Fruit fly (Drosophila melanogaster) whole organism, embryonic: ENCODE results near the gene Vm26Aa.

Experiments used
- Aef1 ChIP-seq: fragments of 200-800 bp; sonication (Bioruptor generic); IDR thresholded peaks from 3 replicates; pipeline ENCODE4 v1.3.6; 2022; ENCODE audit warnings: missing biosample characterization, missing genetic modification characterization
- CG1233 ChIP-seq: fragments of 200-800 bp; sonication (Bioruptor generic); optimal IDR thresholded peaks from 4 replicates; lab custom pipeline; 2018; ENCODE audit warnings: missing biosample characterization, mild to moderate bottlenecking, missing genetic modification characterization
- CG13287 ChIP-seq: fragments of 200-800 bp; sonication (Bioruptor generic); IDR thresholded peaks from 2 replicates; pipeline ENCODE4 v1.3.6; 2022; ENCODE audit warnings: missing biosample characterization, missing genetic modification characterization; ENCODE audit not compliant: partially characterized antibody
- CG13296 ChIP-seq: fragments of 200-800 bp; sonication (Bioruptor generic); optimal IDR thresholded peaks from 3 replicates; lab custom pipeline; 2018; ENCODE audit warnings: missing biosample characterization, mild to moderate bottlenecking, missing genetic modification characterization
- CG13424 ChIP-seq: fragments of 200-800 bp; sonication (Bioruptor generic); optimal IDR thresholded peaks from 2 replicates; lab custom pipeline; 2019; ENCODE audit warnings: missing biosample characterization, mild to moderate bottlenecking, missing genetic modification characterization, moderate library complexity
- CG14667 ChIP-seq: fragments of 200-800 bp; sonication (Bioruptor generic); IDR thresholded peaks from 2 replicates; pipeline ENCODE4 v1.3.6; 2022; ENCODE audit warnings: missing biosample characterization, missing genetic modification characterization
- CG14965 ChIP-seq: fragments of 200-800 bp; sonication (Bioruptor generic); optimal IDR thresholded peaks from 2 replicates; lab custom pipeline; 2016; ENCODE audit warnings: missing biosample characterization, missing genetic modification characterization, borderline replicate concordance
- CG15073 ChIP-seq: fragments of 200-800 bp; sonication (Bioruptor generic); optimal IDR thresholded peaks from 2 replicates; lab custom pipeline; 2016; ENCODE audit warnings: missing biosample characterization, missing genetic modification characterization
- CG17612 ChIP-seq: fragments of 200-800 bp; sonication (Bioruptor generic); IDR thresholded peaks from 2 replicates; pipeline ENCODE4 v1.3.6; 2022; ENCODE audit warnings: missing biosample characterization, missing genetic modification characterization
- CG17802 ChIP-seq: fragments of 200-800 bp; sonication (Bioruptor generic); optimal IDR thresholded peaks from 2 replicates; lab custom pipeline; 2018; ENCODE audit warnings: missing biosample characterization, mild to moderate bottlenecking, missing genetic modification characterization, moderate library complexity
- CG17912 ChIP-seq: fragments of 200-800 bp; sonication (Bioruptor generic); optimal IDR thresholded peaks from 2 replicates; lab custom pipeline; 2018; ENCODE audit warnings: missing biosample characterization, mild to moderate bottlenecking, missing genetic modification characterization
- CG3065 ChIP-seq: fragments of 200-800 bp; sonication (Bioruptor generic); optimal IDR thresholded peaks from 2 replicates; lab custom pipeline; 2016; ENCODE audit warnings: missing biosample characterization, missing genetic modification characterization
- CG32532 ChIP-seq: fragments of 200-800 bp; sonication (Bioruptor generic); IDR thresholded peaks from 2 replicates; pipeline ENCODE4 v1.3.6; 2022; ENCODE audit warnings: missing biosample characterization, missing genetic modification characterization
- CG4424 ChIP-seq: fragments of 200-800 bp; sonication (Bioruptor generic); optimal IDR thresholded peaks from 3 replicates; lab custom pipeline; 2016; ENCODE audit warnings: missing biosample characterization, missing genetic modification characterization
- CG4617 ChIP-seq: fragments of 200-800 bp; sonication (Bioruptor generic); optimal IDR thresholded peaks from 3 replicates; lab custom pipeline; 2016; ENCODE audit warnings: missing biosample characterization, missing genetic modification characterization, borderline replicate concordance
- CG4707 ChIP-seq: fragments of 200-800 bp; sonication (Bioruptor generic); optimal IDR thresholded peaks from 2 replicates; lab custom pipeline; 2018; ENCODE audit warnings: missing biosample characterization, mild to moderate bottlenecking, missing genetic modification characterization, moderate library complexity
- CG4820 ChIP-seq: fragments of 200-800 bp; sonication (Bioruptor generic); optimal IDR thresholded peaks from 3 replicates; lab custom pipeline; 2016; ENCODE audit warnings: missing biosample characterization, missing genetic modification characterization
- CG6791 ChIP-seq: fragments of 200-800 bp; sonication (Bioruptor generic); IDR thresholded peaks from 3 replicates; pipeline ENCODE4 v1.3.6; 2022; ENCODE audit warnings: missing biosample characterization, missing genetic modification characterization; ENCODE audit not compliant: partially characterized antibody
- CG7271 ChIP-seq: fragments of 200-800 bp; sonication (Bioruptor generic); optimal IDR thresholded peaks from 2 replicates; lab custom pipeline; 2018; ENCODE audit warnings: missing biosample characterization, mild to moderate bottlenecking, missing genetic modification characterization, moderate library complexity
- CG8290 ChIP-seq, 3 experiments: fragments of 200-800 bp; sonication (Bioruptor generic); optimal IDR thresholded peaks; 2 replicates each; lab custom pipeline; 2016 to 2019; ENCODE audit warnings: missing biosample characterization in 3 of 3, missing genetic modification characterization in 3 of 3, mild to moderate bottlenecking in 2 of 3, moderate library complexity in 1 of 3
- CG8478 ChIP-seq: fragments of >200 bp; optimal IDR thresholded peaks from 2 replicates; lab custom pipeline; 2018
- Dek ChIP-seq: fragments of 200-800 bp; sonication (Bioruptor generic); optimal IDR thresholded peaks from 3 replicates; lab custom pipeline; 2019; ENCODE audit warnings: missing biosample characterization, mild to moderate bottlenecking, missing genetic modification characterization, moderate library complexity
- E2f2 ChIP-seq: fragments of 200-800 bp; sonication (Bioruptor generic); IDR thresholded peaks from 2 replicates; pipeline ENCODE4 v1.3.6; 2022; ENCODE audit warnings: missing biosample characterization, missing genetic modification characterization
- H2.0 ChIP-seq: fragments of 200-800 bp; sonication (Bioruptor generic); IDR thresholded peaks from 2 replicates; pipeline ENCODE4 v1.3.6; 2022; ENCODE audit warnings: missing biosample characterization, missing genetic modification characterization
- MBD-R2 ChIP-seq: fragments of 200-800 bp; sonication (Bioruptor generic); IDR thresholded peaks from 2 replicates; pipeline ENCODE4 v1.3.6; 2022; ENCODE audit warnings: missing biosample characterization, missing genetic modification characterization
- MESR4 ChIP-seq: fragments of 200-800 bp; sonication (Bioruptor generic); optimal IDR thresholded peaks from 2 replicates; lab custom pipeline; 2018; ENCODE audit warnings: missing biosample characterization, mild to moderate bottlenecking, missing genetic modification characterization, moderate library complexity
- Max ChIP-seq: fragments of 200-800 bp; sonication (Bioruptor generic); optimal IDR thresholded peaks from 2 replicates; lab custom pipeline; 2016; ENCODE audit warnings: missing biosample characterization, mild to moderate bottlenecking, missing genetic modification characterization
- Med ChIP-seq: fragments of 200-800 bp; sonication (Bioruptor generic); peaks from one replicate; lab custom pipeline; 2016; ENCODE audit warnings: missing biosample characterization, missing genetic modification characterization, mild to moderate bottlenecking, inconsistent platforms, moderate library complexity
- Myb ChIP-seq: fragments of 200-800 bp; sonication (Bioruptor generic); optimal IDR thresholded peaks from 2 replicates; lab custom pipeline; 2016; ENCODE audit warnings: missing biosample characterization, missing genetic modification characterization
- Optix ChIP-seq: fragments of 200-800 bp; sonication (Bioruptor generic); IDR thresholded peaks from 3 replicates; pipeline ENCODE4 v1.3.6; 2022; ENCODE audit warnings: missing biosample characterization, missing genetic modification characterization
- Rfx ChIP-seq: fragments of 200-800 bp; sonication (Bioruptor generic); IDR thresholded peaks from 2 replicates; pipeline ENCODE4 v1.3.6; 2022; ENCODE audit warnings: missing biosample characterization, missing genetic modification characterization
- Sin3A ChIP-seq: fragments of >200 bp; optimal IDR thresholded peaks from 2 replicates; lab custom pipeline; 2018
- Sry-δ ChIP-seq: fragments of 200-800 bp; sonication (Bioruptor generic); optimal IDR thresholded peaks from 2 replicates; lab custom pipeline; 2016; ENCODE audit warnings: missing biosample characterization, missing genetic modification characterization
- Stat92E ChIP-seq, 3 experiments: fragments of >200 bp in 2 of 3; fragments of 200-800 bp in 1 of 3; sonication (Bioruptor generic) in 1 of 3; optimal IDR thresholded peaks; 2 replicates each; lab custom pipeline; 2017 to 2019; ENCODE audit warnings: missing biosample characterization in 3 of 3, missing genetic modification characterization in 3 of 3, mild to moderate bottlenecking in 1 of 3, moderate library complexity in 1 of 3
- cas ChIP-seq: fragments of 200-800 bp; sonication (Bioruptor generic); IDR thresholded peaks from 2 replicates; pipeline ENCODE4 v1.3.6; 2022; ENCODE audit warnings: missing biosample characterization, missing genetic modification characterization
- ems ChIP-seq: fragments of 200-800 bp; sonication (Bioruptor generic); optimal IDR thresholded peaks from 3 replicates; lab custom pipeline; 2016; ENCODE audit warnings: missing biosample characterization, missing genetic modification characterization
- fd3F ChIP-seq: fragments of 200-800 bp; sonication (Bioruptor generic); optimal IDR thresholded peaks from 2 replicates; lab custom pipeline; 2018; ENCODE audit warnings: missing biosample characterization, mild to moderate bottlenecking, missing genetic modification characterization, moderate library complexity
- fd64A ChIP-seq: fragments of 200-800 bp; sonication (Bioruptor generic); optimal IDR thresholded peaks from 3 replicates; lab custom pipeline; 2018; ENCODE audit warnings: missing biosample characterization, mild to moderate bottlenecking, missing genetic modification characterization
- gro ChIP-seq: fragments of 200-800 bp; sonication (Bioruptor generic); optimal IDR thresholded peaks from 2 replicates; lab custom pipeline; 2016; ENCODE audit warnings: missing biosample characterization, missing genetic modification characterization
- her ChIP-seq: fragments of 200-800 bp; sonication (Bioruptor generic); optimal IDR thresholded peaks from 2 replicates; lab custom pipeline; 2016; ENCODE audit warnings: missing biosample characterization, missing genetic modification characterization
- lbe ChIP-seq: fragments of 200-800 bp; sonication (Bioruptor generic); optimal IDR thresholded peaks from 2 replicates; lab custom pipeline; 2016; ENCODE audit warnings: missing biosample characterization, mild to moderate bottlenecking, missing genetic modification characterization
- lilli ChIP-seq: fragments of 200-800 bp; sonication (Bioruptor generic); optimal IDR thresholded peaks from 3 replicates; lab custom pipeline; 2016; ENCODE audit warnings: missing biosample characterization, missing genetic modification characterization
- pan ChIP-seq, 4 experiments: fragments of >200 bp in 3 of 4; fragments of 200-800 bp in 1 of 4; sonication (Bioruptor generic) in 1 of 4; optimal IDR thresholded peaks in 3 of 4; IDR thresholded peaks in 1 of 4; 2 replicates each; pipeline versions ENCODE4 v1.3.6 to Lab custom; 2017 to 2022; ENCODE audit warnings: missing biosample characterization in 2 of 4, missing genetic modification characterization in 2 of 4, mixed read lengths in 1 of 4
- pzg ChIP-seq: fragments of 200-800 bp; sonication (Bioruptor generic); optimal IDR thresholded peaks from 3 replicates; lab custom pipeline; 2018; ENCODE audit warnings: missing biosample characterization, mild to moderate bottlenecking, missing genetic modification characterization, moderate library complexity
- row ChIP-seq: fragments of 200-800 bp; sonication (Bioruptor generic); IDR thresholded peaks from 3 replicates; pipeline ENCODE4 v1.3.6; 2022; ENCODE audit warnings: missing biosample characterization, missing genetic modification characterization
- sob ChIP-seq: fragments of 200-800 bp; sonication (Bioruptor generic); IDR thresholded peaks from 2 replicates; pipeline ENCODE4 v1.3.6; 2022; ENCODE audit warnings: missing biosample characterization, missing genetic modification characterization
- ssp ChIP-seq: fragments of 200-800 bp; sonication (Bioruptor generic); IDR thresholded peaks from 2 replicates; pipeline ENCODE4 v1.3.6; 2022; ENCODE audit warnings: missing biosample characterization, missing genetic modification characterization
- usp ChIP-seq: fragments of >200 bp; optimal IDR thresholded peaks from 2 replicates; lab custom pipeline; 2017; ENCODE audit warnings: missing biosample characterization, missing genetic modification characterization
- wek ChIP-seq: fragments of 200-800 bp; sonication (Bioruptor generic); optimal IDR thresholded peaks from 3 replicates; lab custom pipeline; 2018; ENCODE audit warnings: missing biosample characterization, mild to moderate bottlenecking, missing genetic modification characterization, moderate library complexity
- zfh1 ChIP-seq: fragments of 200-800 bp; sonication (Bioruptor generic); IDR thresholded peaks from 3 replicates; pipeline ENCODE4 v1.3.6; 2022; ENCODE audit warnings: missing biosample characterization, missing genetic modification characterization

Gene Vm26Aa

dm6 chr2L:6000065-6000464 is 39.9 kb upstream of the Vm26Aa start, which contains the start of gene Tsp26A (continued):
- TF ChIP-seq CG4707 (GFP tag; lab: Kevin White, UChicago) (no peak), Optix (GFP tag; lab: Robert Waterston, UW) (no peak), Max (no peak), Rfx (GFP tag; lab: Robert Waterston, UW) (peak; percentile 23; the same call in 1 of the 2 replicates), CG4820 (GFP tag; lab: Kevin White, UChicago) (no peak), lbe (no peak), CG8478 (lab: Kevin White, UChicago) (no peak), row (0 out of 3 replicates have a peak, but pooled peaks have one; percentile 23), CG17612 (GFP tag; lab: Robert Waterston, UW) (no peak), pzg (GFP tag; lab: Kevin White, UChicago) (peak; percentile 42), gro (no peak), CG14965 (no peak), MBD-R2 (GFP tag; lab: Robert Waterston, UW) (peak; percentile 63), CG32532 (GFP tag; lab: Robert Waterston, UW) (no peak), fd3F (GFP tag; lab: Kevin White, UChicago) (no peak), ems (GFP tag; lab: Kevin White, UChicago) (no peak), CG4424 (GFP tag; lab: Kevin White, UChicago) (no peak), CG3065 (no peak), CG7271 (tag; lab: Kevin White, UChicago) (no peak), CG1233 (GFP tag; lab: Kevin White, UChicago) (no peak), CG8290 (GFP tag; optimal IDR thresholded peaks at IDR 0.05; lab: Kevin White, UChicago) (no peak), CG8290 (tag; optimal IDR thresholded peaks at IDR 0.05; lab: Kevin White, UChicago) (no peak), CG13287 (GFP tag; lab: Robert Waterston, UW) (no peak; the same call in 1 of the 2 replicates), CG6791 (GFP tag; lab: Robert Waterston, UW) (0 out of 3 replicates have a peak, but pooled peaks have one; percentile 35), pan (optimal IDR thresholded peaks at IDR 0.05; lab: Kevin White, UChicago) (no peak), pan (GFP tag; optimal IDR thresholded peaks at IDR 0.05 in 1 of 2, IDR thresholded peaks at IDR 0.05 in 1 of 2) (no peak), CG17912 (GFP tag; lab: Kevin White, UChicago) (no peak), Sin3A (lab: Kevin White, UChicago) (no peak), usp (GFP tag; lab: Kevin White, UChicago) (no peak), ssp (no peak), Dek (tag; lab: Kevin White, UChicago) (no peak), zfh1 (GFP tag; lab: Robert Waterston, UW) (peak; percentile 27; the same call in 1 of the 3 replicates), Stat92E (GFP tag; optimal IDR thresholded peaks at IDR 0.05; lab: Kevin White, UChicago) (no peak), MESR4 (GFP tag; lab: Kevin White, UChicago) (peak; percentile 78), wek (no peak), E2f2 (GFP tag; lab: Robert Waterston, UW) (peak; percentile 56), sob (GFP tag; lab: Robert Waterston, UW) (no peak), CG14667 (GFP tag; lab: Robert Waterston, UW) (no peak), Med (GFP tag; lab: Kevin White, UChicago) (peak; percentile 62), cas (GFP tag; lab: Robert Waterston, UW) (no peak), fd64A (no peak), Myb (GFP tag; lab: Kevin White, UChicago) (peak; percentile 39), CG13424 (tag; lab: Kevin White, UChicago) (no peak), CG4617 (GFP tag; lab: Kevin White, UChicago) (peak; percentile 61), CG15073 (GFP tag; lab: Kevin White, UChicago) (no peak), H2.0 (GFP tag; lab: Robert Waterston, UW) (no peak), CG17802 (no peak), CG13296 (no peak), her (no peak), lilli (GFP tag; lab: Kevin White, UChicago) (no peak), Sry-δ (GFP tag; lab: Kevin White, UChicago) (no peak), Aef1 (GFP tag; lab: Robert Waterston, UW) (no peak)
